Fruit fly (Drosophila melanogaster): Measurements from ENCODE around the gene CG32192.

Gene CG32192

dm6 chr3L:17997495-17997894 lies 42.6 kb upstream of the CG32192 start:
- TF ChIP-seq Dfd (GFP tag; optimal IDR thresholded peaks at IDR 0.05): no peak
- no peak for TF ChIP-seq dmrt93B (GFP tag; optimal IDR thresholded peaks at IDR 0.05)
- TF ChIP-seq Sp1 (GFP tag; optimal IDR thresholded peaks at IDR 0.05): no peak
- TF ChIP-seq sage (GFP tag; optimal IDR thresholded peaks at IDR 0.05): no peak
- no peak for TF ChIP-seq foxo (GFP tag; optimal IDR thresholded peaks at IDR 0.05)
- TF ChIP-seq br (GFP tag; optimal IDR thresholded peaks at IDR 0.05): no peak
- TF ChIP-seq jim (GFP tag; optimal IDR thresholded peaks at IDR 0.05): no peak
- no peak for TF ChIP-seq sv (GFP tag; optimal IDR thresholded peaks at IDR 0.05)
- no peak for TF ChIP-seq Mio (GFP tag; optimal IDR thresholded peaks at IDR 0.05)
- TF ChIP-seq rgr (GFP tag; optimal IDR thresholded peaks at IDR 0.05): no peak
- TF ChIP-seq fru (GFP tag; optimal IDR thresholded peaks at IDR 0.05): no peak
- no peak for TF ChIP-seq GATAd (GFP tag; optimal IDR thresholded peaks at IDR 0.05)

DNA sequence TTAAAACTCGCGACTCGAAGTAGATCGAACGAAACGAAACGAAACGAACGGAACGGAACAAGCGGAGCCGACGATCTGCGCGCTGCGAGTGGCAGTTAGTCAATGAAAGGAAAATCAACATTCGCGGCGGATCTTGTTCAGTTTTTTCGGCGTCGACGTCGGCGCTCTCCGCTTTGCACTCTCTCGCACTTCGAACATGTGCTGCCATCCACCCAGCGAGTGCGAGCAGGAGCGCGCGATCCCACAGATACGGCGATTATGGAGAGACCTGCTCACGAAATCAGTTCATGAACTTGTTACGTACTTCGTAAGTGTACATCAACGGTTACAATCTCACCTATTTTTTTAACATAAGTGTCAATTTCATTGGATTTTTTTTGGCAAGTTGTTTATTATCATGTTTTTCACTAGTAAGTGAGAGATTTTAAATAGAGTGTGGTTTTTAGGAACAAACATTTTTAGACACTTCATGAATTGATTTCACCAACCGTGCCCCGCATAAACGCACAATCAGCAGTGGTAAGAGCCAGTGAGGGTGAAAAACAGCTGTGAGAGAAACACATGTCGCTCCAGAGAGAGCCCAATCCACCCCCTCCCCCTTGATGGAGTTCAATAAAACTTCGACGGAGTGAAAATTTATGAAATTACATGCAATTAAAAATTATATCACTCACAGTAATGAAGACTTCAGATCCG lies 40.6 kb upstream of the CG32192 start:
- TF ChIP-seq Vsx2 (GFP tag; optimal IDR thresholded peaks at IDR 0.05; ENCODE audit: partially characterized antibody): peak; percentile 78
- TF ChIP-seq dsf (GFP tag; optimal IDR thresholded peaks at IDR 0.05; ENCODE audit: borderline replicate concordance): peak; percentile 63
- TF ChIP-seq Rel (GFP tag; optimal IDR thresholded peaks at IDR 0.05): peak; percentile 68
- TF ChIP-seq Rel (tag; optimal IDR thresholded peaks at IDR 0.05): peak; percentile 88
- TF ChIP-seq CG32264 (GFP tag; optimal IDR thresholded peaks at IDR 0.05): peak; percentile 92
- peak; percentile 90 for TF ChIP-seq dmrt93B (GFP tag; optimal IDR thresholded peaks at IDR 0.05)
- TF ChIP-seq CG9705 (GFP tag; optimal IDR thresholded peaks at IDR 0.05): peak; percentile 96
- TF ChIP-seq N (GFP tag; optimal IDR thresholded peaks at IDR 0.05): no peak
- peak; percentile 63 to 69 for TF ChIP-seq dl (GFP tag; optimal IDR thresholded peaks at IDR 0.05; ENCODE audit: insufficient read depth in 1 of 2, partially characterized antibody in 2 of 2)
- peak; percentile 97 for TF ChIP-seq rgr (GFP tag; optimal IDR thresholded peaks at IDR 0.05)
- peak; percentile 33 for TF ChIP-seq Mio (GFP tag; optimal IDR thresholded peaks at IDR 0.05)
- TF ChIP-seq br (GFP tag; optimal IDR thresholded peaks at IDR 0.05): peak; percentile 97
- TF ChIP-seq Myc (optimal IDR thresholded peaks at IDR 0.05): no peak
- TF ChIP-seq Abd-B (GFP tag; optimal IDR thresholded peaks at IDR 0.05): no peak
- peak; percentile 98 for TF ChIP-seq h (GFP tag; optimal IDR thresholded peaks at IDR 0.05)
- TF ChIP-seq psq (GFP tag; optimal IDR thresholded peaks at IDR 0.05): peak; percentile 95
- TF ChIP-seq usp (GFP tag; optimal IDR thresholded peaks at IDR 0.05): no peak
- TF ChIP-seq CrebA (GFP tag; optimal IDR thresholded peaks at IDR 0.05; ENCODE audit: borderline replicate concordance): peak; percentile 37
- peak; percentile 94 for TF ChIP-seq fru (GFP tag; optimal IDR thresholded peaks at IDR 0.05)
- no peak for TF ChIP-seq Dfd (GFP tag; optimal IDR thresholded peaks at IDR 0.05)
- TF ChIP-seq ey (GFP tag; optimal IDR thresholded peaks at IDR 0.05): peak; percentile 96
- no peak for TF ChIP-seq lola (GFP tag; optimal IDR thresholded peaks at IDR 0.05)
- peak; percentile 98 for TF ChIP-seq Sp1 (GFP tag; optimal IDR thresholded peaks at IDR 0.05)
- TF ChIP-seq Hr78 (GFP tag; optimal IDR thresholded peaks at IDR 0.05): no peak
- peak; percentile 82 for TF ChIP-seq Dif (GFP tag; optimal IDR thresholded peaks at IDR 0.05; ENCODE audit: partially characterized antibody)
- peak; percentile 81 for TF ChIP-seq tai (GFP tag; optimal IDR thresholded peaks at IDR 0.05)
- TF ChIP-seq Hnf4 (GFP tag; optimal IDR thresholded peaks at IDR 0.05): peak; percentile 86
- TF ChIP-seq pan (optimal IDR thresholded peaks at IDR 0.05): no peak
- peak; percentile 99 for TF ChIP-seq woc (GFP tag; optimal IDR thresholded peaks at IDR 0.05)
- TF ChIP-seq foxo (GFP tag; optimal IDR thresholded peaks at IDR 0.05): peak; percentile 76 to 90
- TF ChIP-seq sage (GFP tag; optimal IDR thresholded peaks at IDR 0.05): peak; percentile 86
- no peak for TF ChIP-seq jim (GFP tag; optimal IDR thresholded peaks at IDR 0.05)
- TF ChIP-seq Jra (GFP tag; optimal IDR thresholded peaks at IDR 0.05): peak; percentile 86
- TF ChIP-seq brk (GFP tag; optimal IDR thresholded peaks at IDR 0.05): peak; percentile 95
- peak; percentile 1 for TF ChIP-seq GATAd (GFP tag; optimal IDR thresholded peaks at IDR 0.05)
- peak; percentile 98 for TF ChIP-seq OdsH (GFP tag; optimal IDR thresholded peaks at IDR 0.05)
- peak; percentile 84 for TF ChIP-seq sv (GFP tag; optimal IDR thresholded peaks at IDR 0.05)
- TF ChIP-seq HLH106 (tag; optimal IDR thresholded peaks at IDR 0.05): peak; percentile 97
- peak; percentile 46 for TF ChIP-seq Hr83 (GFP tag; optimal IDR thresholded peaks at IDR 0.05; ENCODE audit: poor library complexity, severe bottlenecking)

Measured in whole organism, wandering third instar larva.